Worm (Caenorhabditis elegans): ENCODE results near the gene M05D6.1.

M05D6.1 gene

ce11 chrII:8516783-8517182 is 41.6 kb upstream of the M05D6.1 start, which contains the start of gene rnh-2 (continued):
- TF ChIP-seq nhr-77 (tag; optimal IDR thresholded peaks at IDR 0.05) (no peak), fkh-10 (GFP tag; optimal IDR thresholded peaks at IDR 0.05) (no peak), elt-1 (tag; optimal IDR thresholded peaks at IDR 0.05) (no peak), nhr-76 (tag; optimal IDR thresholded peaks at IDR 0.05) (peak; percentile 28), lin-15B (tag; optimal IDR thresholded peaks at IDR 0.05) (peak; percentile 85), egl-27 (tag; optimal IDR thresholded peaks at IDR 0.05) (no peak), daf-12 (tag; optimal IDR thresholded peaks at IDR 0.05) (no peak), nhr-25 (tag; optimal IDR thresholded peaks at IDR 0.05) (peak; percentile 52), skn-1 (tag; optimal IDR thresholded peaks at IDR 0.05) (no peak), R02D3.7 (tag; optimal IDR thresholded peaks at IDR 0.05) (peak; percentile 46), elt-3 (tag; optimal IDR thresholded peaks at IDR 0.05) (no peak), sea-2 (GFP tag; optimal IDR thresholded peaks at IDR 0.05) (no peak), lin-39 (tag; optimal IDR thresholded peaks at IDR 0.05) (no peak), aly-2 (tag; optimal IDR thresholded peaks at IDR 0.05) (no peak), egl-5 (tag; optimal IDR thresholded peaks at IDR 0.05) (no peak), mdl-1 (tag; optimal IDR thresholded peaks at IDR 0.05) (no peak), ZK546.5 (tag; optimal IDR thresholded peaks at IDR 0.05) (no peak)

DNA sequence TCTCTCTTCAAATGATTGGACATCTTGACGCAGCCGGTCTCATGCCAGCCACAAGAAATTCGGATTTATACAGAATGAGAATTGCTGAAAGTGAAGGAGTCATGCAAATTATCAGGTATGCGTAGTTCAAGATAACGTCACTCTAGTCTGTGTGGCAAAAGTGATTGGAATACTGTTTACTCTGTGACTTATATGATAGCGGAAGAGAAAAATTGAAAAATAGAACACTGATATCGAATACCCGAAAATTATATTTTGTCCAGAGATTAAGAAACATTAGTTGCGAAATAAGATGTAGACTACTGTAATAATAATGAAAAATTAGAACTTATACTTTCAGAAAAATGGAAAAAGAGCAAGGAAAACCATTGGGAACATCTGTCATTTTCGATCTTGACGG is 40.3 kb upstream of the M05D6.1 start:
- TF ChIP-seq skn-1 (tag; optimal IDR thresholded peaks at IDR 0.05) (no peak), pqm-1 (tag; optimal IDR thresholded peaks at IDR 0.05) (peak; percentile 20), jun-1 (tag; optimal IDR thresholded peaks at IDR 0.05) (peak; percentile 51), elt-2 (tag; optimal IDR thresholded peaks at IDR 0.05) (peak; percentile 79), pha-4 (tag; optimal IDR thresholded peaks at IDR 0.05) (peak; percentile 35), nhr-23 (tag; optimal IDR thresholded peaks at IDR 0.05) (no peak)

- TF ChIP-seq ceh-16 (tag; optimal IDR thresholded peaks at IDR 0.05) (no peak), unc-62 (GFP tag; optimal IDR thresholded peaks at IDR 0.05) (no peak), nhr-12 (tag; optimal IDR thresholded peaks at IDR 0.05) (no peak), nhr-77 (tag; optimal IDR thresholded peaks at IDR 0.05) (no peak), elt-1 (tag; optimal IDR thresholded peaks at IDR 0.05) (no peak), mdl-1 (tag; optimal IDR thresholded peaks at IDR 0.05) (no peak), nhr-25 (tag; optimal IDR thresholded peaks at IDR 0.05) (no peak), nhr-67 (tag; optimal IDR thresholded peaks at IDR 0.05) (no peak), ama-1 (optimal IDR thresholded peaks at IDR 0.05) (no peak), nfya-1 (tag; optimal IDR thresholded peaks at IDR 0.05; ENCODE audit: insufficient read depth) (no peak), nhr-237 (tag; optimal IDR thresholded peaks at IDR 0.05) (no peak), eor-1 (tag; optimal IDR thresholded peaks at IDR 0.05) (no peak), tbx-2 (tag; optimal IDR thresholded peaks at IDR 0.05) (no peak), unc-39 (tag; optimal IDR thresholded peaks at IDR 0.05) (no peak), nhr-43 (tag; optimal IDR thresholded peaks at IDR 0.05; ENCODE audit: poor library complexity, severe bottlenecking) (no peak), mml-1 (tag; optimal IDR thresholded peaks at IDR 0.05) (no peak), elt-2 (tag; optimal IDR thresholded peaks at IDR 0.05) (peak; percentile 81), lin-39 (tag; optimal IDR thresholded peaks at IDR 0.05) (no peak), pha-4 (tag; optimal IDR thresholded peaks at IDR 0.05) (peak; percentile 43), lin-15B (tag; optimal IDR thresholded peaks at IDR 0.05) (no peak), jun-1 (tag; optimal IDR thresholded peaks at IDR 0.05) (peak; percentile 32), hmg-11 (tag; optimal IDR thresholded peaks at IDR 0.05) (no peak), ztf-4 (tag; optimal IDR thresholded peaks at IDR 0.05) (no peak), skn-1 (tag; optimal IDR thresholded peaks at IDR 0.05) (no peak), egl-5 (tag; optimal IDR thresholded peaks at IDR 0.05) (no peak), fos-1 (tag; optimal IDR thresholded peaks at IDR 0.05) (no peak), ceh-82 (tag; optimal IDR thresholded peaks at IDR 0.05) (no peak), pqm-1 (tag; optimal IDR thresholded peaks at IDR 0.05) (peak; percentile 87), ZK546.5 (tag; optimal IDR thresholded peaks at IDR 0.05) (no peak)
Measured at ce11 chrII:8514729-8515128, 39.5 kb upstream of the M05D6.1 start, which contains the start of gene ctg-2. TSS of gene ctg-2 (plus strand) at chrII:8515054.

- TF ChIP-seq nhr-11 (tag; optimal IDR thresholded peaks at IDR 0.05) (no peak), ceh-16 (tag; optimal IDR thresholded peaks at IDR 0.05) (no peak), ztf-4 (tag; optimal IDR thresholded peaks at IDR 0.05) (no peak), pha-4 (tag; optimal IDR thresholded peaks at IDR 0.05) (no peak), nhr-28 (tag; optimal IDR thresholded peaks at IDR 0.05) (no peak), egl-27 (tag; optimal IDR thresholded peaks at IDR 0.05) (no peak), nhr-237 (tag; optimal IDR thresholded peaks at IDR 0.05) (no peak), fkh-10 (GFP tag; optimal IDR thresholded peaks at IDR 0.05) (no peak), nfya-1 (tag; optimal IDR thresholded peaks at IDR 0.05; ENCODE audit: insufficient read depth) (no peak), mml-1 (tag; optimal IDR thresholded peaks at IDR 0.05) (no peak), elt-1 (tag; optimal IDR thresholded peaks at IDR 0.05) (no peak), ceh-28 (tag; optimal IDR thresholded peaks at IDR 0.05) (no peak), lin-15B (tag; optimal IDR thresholded peaks at IDR 0.05) (no peak), hmg-11 (tag; optimal IDR thresholded peaks at IDR 0.05) (no peak), ztf-11 (tag; optimal IDR thresholded peaks at IDR 0.05) (no peak), egl-5 (tag; optimal IDR thresholded peaks at IDR 0.05) (no peak), eor-1 (tag; optimal IDR thresholded peaks at IDR 0.05) (no peak), nhr-77 (tag; optimal IDR thresholded peaks at IDR 0.05) (no peak), lsy-12 (tag; optimal IDR thresholded peaks at IDR 0.05) (no peak)
Measured at ce11 chrII:8508956-8509355, 33.8 kb upstream of the M05D6.1 start, which contains the start of gene T13H5.1. TSS of gene T13H5.1 (minus strand) at chrII:8509056.

All from whole organism, L3 larva.